Fruit fly (Drosophila melanogaster) whole organism, prepupa: ENCODE results near the gene Dyro.
A peak's percentile ranks its signal among the peaks of the same experiment; 100 is the strongest.

ENCODE experiments used
- CG10631 ChIP-seq: fragments of 200-800 bp; sonication (Bioruptor generic); optimal IDR thresholded peaks from 2 replicates; lab custom pipeline; 2016; ENCODE audit warnings: missing biosample characterization, missing genetic modification characterization
- CG10669 ChIP-seq: fragments of 200-800 bp; sonication (Bioruptor generic); optimal IDR thresholded peaks from 3 replicates; lab custom pipeline; 2018; ENCODE audit warnings: missing biosample characterization, mild to moderate bottlenecking, missing genetic modification characterization, moderate library complexity
- CG11294 ChIP-seq: fragments of 200-800 bp; sonication (Bioruptor generic); IDR thresholded peaks from 2 replicates; pipeline ENCODE4 v1.3.6; 2022; ENCODE audit warnings: missing biosample characterization, missing genetic modification characterization
- CG11762 ChIP-seq: fragments of 200-800 bp; sonication (Bioruptor generic); optimal IDR thresholded peaks from 3 replicates; lab custom pipeline; 2016; ENCODE audit warnings: missing biosample characterization, missing genetic modification characterization; ENCODE audit not compliant: insufficient read depth
- CG11902 ChIP-seq: fragments of 200-800 bp; sonication (Bioruptor generic); optimal IDR thresholded peaks from 3 replicates; lab custom pipeline; 2016; ENCODE audit warnings: missing biosample characterization, missing genetic modification characterization
- CG3032 ChIP-seq: fragments of 200-800 bp; optimal IDR thresholded peaks from 2 replicates; lab custom pipeline; 2019; ENCODE audit warnings: missing biosample characterization, mild to moderate bottlenecking, missing genetic modification characterization, moderate library complexity
- CG32006 ChIP-seq: fragments of 200-800 bp; sonication (Bioruptor generic); optimal IDR thresholded peaks from 3 replicates; lab custom pipeline; 2017; ENCODE audit warnings: missing biosample characterization, mild to moderate bottlenecking, missing genetic modification characterization
- CG34406 ChIP-seq: fragments of 200-800 bp; sonication (Bioruptor generic); optimal IDR thresholded peaks from 3 replicates; lab custom pipeline; 2016; ENCODE audit warnings: missing biosample characterization, missing genetic modification characterization
- CG3919 ChIP-seq: fragments of 200-800 bp; sonication (Bioruptor generic); optimal IDR thresholded peaks from 3 replicates; lab custom pipeline; 2016; ENCODE audit warnings: missing biosample characterization, missing genetic modification characterization
- CG4318 ChIP-seq: fragments of 200-800 bp; sonication (Bioruptor generic); optimal IDR thresholded peaks from 3 replicates; lab custom pipeline; 2017; ENCODE audit warnings: missing biosample characterization, mild to moderate bottlenecking, missing genetic modification characterization
- CG6163 ChIP-seq: fragments of 200-800 bp; sonication (Bioruptor generic); IDR thresholded peaks from 3 replicates; pipeline ENCODE4 v1.3.6; 2022; ENCODE audit warnings: missing biosample characterization, missing genetic modification characterization
- CG6276 ChIP-seq: fragments of 200-800 bp; sonication (Bioruptor generic); optimal IDR thresholded peaks from 2 replicates; lab custom pipeline; 2017; ENCODE audit warnings: missing biosample characterization, mild to moderate bottlenecking, missing genetic modification characterization
- CG6808 ChIP-seq: fragments of 200-800 bp; sonication (Bioruptor generic); optimal IDR thresholded peaks from 3 replicates; lab custom pipeline; 2017; ENCODE audit warnings: missing biosample characterization, missing genetic modification characterization, mild to moderate bottlenecking, moderate library complexity, missing genetic modification reagents
- CG7368 ChIP-seq: fragments of 200-800 bp; sonication (Bioruptor generic); optimal IDR thresholded peaks from 3 replicates; lab custom pipeline; 2016; ENCODE audit warnings: missing biosample characterization, missing genetic modification characterization
- CG8319 ChIP-seq: fragments of 200-800 bp; sonication (Bioruptor generic); optimal IDR thresholded peaks from 3 replicates; lab custom pipeline; 2016; ENCODE audit warnings: missing biosample characterization, missing genetic modification characterization
- CG8632 ChIP-seq: fragments of 200-800 bp; sonication (Bioruptor generic); optimal IDR thresholded peaks from 3 replicates; lab custom pipeline; 2016; ENCODE audit warnings: missing biosample characterization, missing genetic modification characterization
- Eip75B ChIP-seq: fragments of 200-800 bp; sonication (Bioruptor generic); optimal IDR thresholded peaks from 3 replicates; lab custom pipeline; 2016; ENCODE audit warnings: missing biosample characterization, missing genetic modification characterization
- Eip78C ChIP-seq: fragments of 200-800 bp; sonication (Bioruptor generic); peaks from one replicate; lab custom pipeline; 2016; ENCODE audit warnings: missing biosample characterization, missing genetic modification characterization
- Eip93F ChIP-seq: fragments of 200-800 bp; sonication (Bioruptor generic); optimal IDR thresholded peaks from 2 replicates; lab custom pipeline; 2016; ENCODE audit warnings: missing biosample characterization, mild to moderate bottlenecking, missing genetic modification characterization
- Ets96B ChIP-seq: fragments of 200-800 bp; optimal IDR thresholded peaks from 2 replicates; lab custom pipeline; 2019; ENCODE audit warnings: missing biosample characterization, mild to moderate bottlenecking, missing genetic modification characterization, moderate library complexity
- Gug ChIP-seq: fragments of 200-800 bp; sonication (Bioruptor generic); IDR thresholded peaks from 2 replicates; pipeline ENCODE4 v1.3.6; 2022; ENCODE audit warnings: missing biosample characterization, missing genetic modification characterization
- Hr4 ChIP-seq: fragments of 200-800 bp; sonication (Bioruptor generic); optimal IDR thresholded peaks from 3 replicates; lab custom pipeline; 2016; ENCODE audit warnings: missing biosample characterization, missing genetic modification characterization
- OdsH ChIP-seq: fragments of 200-800 bp; sonication (Bioruptor generic); optimal IDR thresholded peaks from 3 replicates; lab custom pipeline; 2016; ENCODE audit warnings: missing biosample characterization, missing genetic modification characterization
- Sox102F ChIP-seq: fragments of 200-800 bp; sonication (Bioruptor generic); optimal IDR thresholded peaks from 2 replicates; lab custom pipeline; 2016; ENCODE audit warnings: missing biosample characterization, mild to moderate bottlenecking, missing genetic modification characterization
- Sox14 ChIP-seq: fragments of 200-800 bp; sonication (Bioruptor generic); optimal IDR thresholded peaks from 3 replicates; lab custom pipeline; 2016; ENCODE audit warnings: missing biosample characterization, missing genetic modification characterization
- achi ChIP-seq: fragments of 200-800 bp; sonication (Bioruptor generic); optimal IDR thresholded peaks from 3 replicates; lab custom pipeline; 2016; ENCODE audit warnings: missing biosample characterization, missing genetic modification characterization
- acj6 ChIP-seq: fragments of 200-800 bp; sonication (Bioruptor generic); optimal IDR thresholded peaks from 3 replicates; lab custom pipeline; 2016; ENCODE audit warnings: missing biosample characterization, missing genetic modification characterization
- cyc ChIP-seq: fragments of 200-800 bp; sonication (Bioruptor generic); optimal IDR thresholded peaks from 3 replicates; lab custom pipeline; 2016; ENCODE audit warnings: missing biosample characterization, missing genetic modification characterization
- dsx ChIP-seq: fragments of 200-800 bp; optimal IDR thresholded peaks from 3 replicates; lab custom pipeline; 2019; ENCODE audit warnings: missing biosample characterization, mild to moderate bottlenecking, missing genetic modification characterization, moderate library complexity; ENCODE audit not compliant: poor library complexity, severe bottlenecking
- eg ChIP-seq: fragments of 200-800 bp; sonication (Bioruptor generic); IDR thresholded peaks from 3 replicates; pipeline ENCODE4 v1.3.6; 2022; ENCODE audit warnings: missing biosample characterization, missing genetic modification characterization
- fd85E ChIP-seq: fragments of 200-800 bp; sonication (Bioruptor generic); optimal IDR thresholded peaks from 3 replicates; lab custom pipeline; 2016; ENCODE audit warnings: missing biosample characterization, missing genetic modification characterization
- fkh ChIP-seq: fragments of 200-800 bp; sonication (Bioruptor generic); optimal IDR thresholded peaks from 3 replicates; lab custom pipeline; 2017; ENCODE audit warnings: missing biosample characterization, mild to moderate bottlenecking, missing genetic modification characterization, moderate library complexity
- net ChIP-seq: fragments of 200-800 bp; sonication (Bioruptor generic); optimal IDR thresholded peaks from 3 replicates; lab custom pipeline; 2016; ENCODE audit warnings: missing biosample characterization, missing genetic modification characterization
- spab ChIP-seq: fragments of 200-800 bp; sonication (Bioruptor generic); optimal IDR thresholded peaks from 2 replicates; lab custom pipeline; 2017; ENCODE audit warnings: missing biosample characterization, mild to moderate bottlenecking, missing genetic modification characterization, missing genetic modification reagents
- ss ChIP-seq, 2 experiments: fragments of 200-800 bp; sonication (Bioruptor generic); optimal IDR thresholded peaks; 2 replicates in 1 of 2; 3 replicates in 1 of 2; lab custom pipeline; 2017 to 2018; ENCODE audit warnings: mild to moderate bottlenecking in 2 of 2, missing biosample characterization in 2 of 2, missing genetic modification characterization in 2 of 2, moderate library complexity in 1 of 2
- svp ChIP-seq: fragments of 200-800 bp; sonication (Bioruptor generic); peaks from one replicate; lab custom pipeline; 2016; ENCODE audit warnings: missing biosample characterization, missing genetic modification characterization
- vri ChIP-seq: fragments of 200-800 bp; sonication (Bioruptor generic); optimal IDR thresholded peaks from 3 replicates; lab custom pipeline; 2016; ENCODE audit warnings: missing biosample characterization, mild to moderate bottlenecking, missing genetic modification characterization

Dyro gene

DNA sequence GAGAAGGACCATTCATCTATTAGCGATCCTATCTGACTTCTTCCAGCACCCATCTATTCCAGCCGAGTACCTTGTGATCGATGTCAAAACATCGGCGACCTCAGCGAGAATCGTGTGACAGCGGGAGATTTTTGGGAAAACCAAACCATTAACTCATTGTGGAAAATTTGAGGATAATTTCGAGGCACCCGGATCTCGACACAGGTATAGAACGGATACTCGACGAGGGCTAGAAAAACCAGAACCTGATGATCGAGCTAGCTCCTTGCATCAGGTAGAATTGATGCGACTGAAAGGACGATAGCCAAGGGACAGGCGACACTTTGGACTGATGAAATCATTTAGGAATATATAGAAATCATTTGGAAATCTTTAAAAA lies 52.4 kb downstream of the Dyro start:
- TF ChIP-seq Sox102F (GFP tag; lab: Kevin White, UChicago) (no peak), spab (GFP tag; lab: Kevin White, UChicago) (no peak), OdsH (GFP tag; lab: Kevin White, UChicago) (no peak), cyc (GFP tag; lab: Kevin White, UChicago) (no peak), CG6808 (no peak)
- TF ChIP-seq, all 60 proteins: peak for 0

DNA sequence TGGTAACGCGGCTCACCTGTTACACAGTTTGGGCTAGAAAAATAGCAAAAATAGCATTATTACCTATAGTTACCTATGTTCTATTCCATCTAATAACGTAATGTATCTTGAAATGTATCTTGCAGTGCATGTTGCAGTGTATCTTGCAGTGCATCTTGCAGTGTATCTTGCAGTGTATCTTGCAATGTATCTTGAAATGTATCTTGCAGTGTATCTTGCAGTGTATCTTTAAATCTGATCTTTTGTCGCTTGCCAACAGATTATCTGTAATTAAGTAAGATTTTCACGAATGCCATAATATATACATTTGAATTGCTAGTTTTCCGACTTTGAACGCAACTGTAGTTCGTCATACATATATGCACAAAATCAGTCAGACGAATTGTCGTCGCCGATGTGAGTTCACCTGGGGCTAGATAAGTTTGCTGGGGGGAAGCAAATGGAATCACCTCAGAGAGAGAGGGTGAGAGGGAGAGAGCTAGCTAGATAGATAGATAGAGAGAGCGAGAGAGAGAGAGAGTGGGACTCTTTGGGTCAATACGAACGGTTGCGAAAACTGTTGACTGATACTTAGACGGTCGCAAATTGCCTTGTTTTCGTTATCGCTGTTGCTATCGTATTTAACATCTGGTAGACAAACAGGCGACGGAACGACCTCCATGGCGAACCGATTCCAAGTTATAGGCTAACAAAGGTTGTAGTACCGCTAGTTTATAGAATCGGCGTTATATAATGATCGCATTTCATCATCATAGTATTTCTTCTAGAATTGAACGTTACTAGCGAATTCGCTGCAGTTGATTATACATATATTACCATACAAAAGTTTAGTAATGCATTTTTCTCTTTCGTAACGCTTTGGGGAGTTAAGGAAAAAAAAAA lies 53.1 kb downstream of the Dyro start:
- TF ChIP-seq CG10669 (GFP tag; lab: Kevin White, UChicago) (peak; percentile 30), CG8632 (peak; percentile 26), fd85E (no peak), CG11762 (peak; percentile 34), Eip75B (GFP tag; lab: Kevin White, UChicago) (peak; percentile 32), Gug (GFP tag; lab: Robert Waterston, UW) (no peak), fkh (GFP tag; lab: Kevin White, UChicago) (peak; percentile 83), dsx (peak; percentile 5), acj6 (peak; percentile 12), svp (peak; percentile 28), OdsH (GFP tag; lab: Kevin White, UChicago) (peak; percentile 16), vri (GFP tag; lab: Kevin White, UChicago) (peak; percentile 60), Hr4 (peak; percentile 33), CG3919 (GFP tag; lab: Kevin White, UChicago) (no peak), CG10631 (peak; percentile 45), CG6163 (GFP tag; lab: Robert Waterston, UW) (peak; percentile 65), CG34406 (GFP tag; lab: Kevin White, UChicago) (peak; percentile 12), CG3032 (tag; lab: Kevin White, UChicago) (peak; percentile 6), eg (GFP tag; lab: Robert Waterston, UW) (peak; percentile 59; the same call in 2 of the 3 replicates), achi (GFP tag; lab: Kevin White, UChicago) (peak; percentile 34), CG32006 (GFP tag; lab: Kevin White, UChicago) (peak; percentile 48), CG4318 (GFP tag; lab: Kevin White, UChicago) (peak; percentile 22), Sox14 (GFP tag; lab: Kevin White, UChicago) (no peak), Eip78C (GFP tag; lab: Kevin White, UChicago) (peak; percentile 83), Sox102F (GFP tag; lab: Kevin White, UChicago) (no peak), CG6276 (GFP tag; lab: Kevin White, UChicago) (no peak), CG11902 (GFP tag; lab: Kevin White, UChicago) (no peak), CG6808 (peak; percentile 14), Ets96B (tag; lab: Kevin White, UChicago) (peak; percentile 24), net (GFP tag; lab: Kevin White, UChicago) (no peak)

DNA sequence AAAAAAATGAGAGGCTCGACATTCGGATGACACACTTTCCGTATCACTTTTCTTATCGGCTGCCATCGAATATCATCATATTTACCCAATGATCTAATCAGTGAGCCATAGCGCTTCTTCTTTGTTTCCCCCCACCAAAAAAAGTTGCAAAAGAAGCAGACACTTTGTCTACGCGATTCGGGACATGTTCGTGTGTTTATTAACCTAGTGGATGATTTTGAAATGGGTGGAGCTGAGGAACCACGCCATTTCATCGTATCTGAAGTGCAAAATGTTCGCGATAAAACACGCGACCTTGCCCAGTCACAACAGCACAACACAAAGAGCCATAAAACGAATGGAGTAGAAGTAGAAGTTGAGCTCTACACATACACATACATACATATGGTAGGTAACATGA lies 53.8 kb downstream of the Dyro start:
- TF ChIP-seq Eip75B (GFP tag; lab: Kevin White, UChicago): no peak
- no peak for TF ChIP-seq CG7368
- TF ChIP-seq Eip93F (GFP tag; lab: Kevin White, UChicago): peak; percentile 83
- TF ChIP-seq CG11294 (GFP tag; lab: Robert Waterston, UW): no peak
- TF ChIP-seq Sox14 (GFP tag; lab: Kevin White, UChicago): peak; percentile 57
- no peak for TF ChIP-seq CG8319
- peak; percentile 96 for TF ChIP-seq vri (GFP tag; lab: Kevin White, UChicago)
- peak; percentile 32 to 53 for TF ChIP-seq ss (GFP tag; optimal IDR thresholded peaks at IDR 0.05; lab: Kevin White, UChicago)
- 0 out of 3 replicates have a peak, but pooled peaks have one; percentile 25 for TF ChIP-seq CG6163 (GFP tag; lab: Robert Waterston, UW)
- TF ChIP-seq fkh (GFP tag; lab: Kevin White, UChicago): peak; percentile 13
- TF ChIP-seq spab (GFP tag; lab: Kevin White, UChicago): no peak
